Fruit fly (Drosophila melanogaster) Kc167 (cell line): ENCODE results near the gene TyrRS.

Source experiments
- Myc ChIP-seq: fragments of >200 bp; optimal IDR thresholded peaks from 2 replicates; lab custom pipeline; 2017; ENCODE audit warnings: missing external identifiers
- psq ChIP-seq: fragments of >200 bp; optimal IDR thresholded peaks from 2 replicates; lab custom pipeline; 2017; ENCODE audit warnings: missing external identifiers

TyrRS gene

DNA sequence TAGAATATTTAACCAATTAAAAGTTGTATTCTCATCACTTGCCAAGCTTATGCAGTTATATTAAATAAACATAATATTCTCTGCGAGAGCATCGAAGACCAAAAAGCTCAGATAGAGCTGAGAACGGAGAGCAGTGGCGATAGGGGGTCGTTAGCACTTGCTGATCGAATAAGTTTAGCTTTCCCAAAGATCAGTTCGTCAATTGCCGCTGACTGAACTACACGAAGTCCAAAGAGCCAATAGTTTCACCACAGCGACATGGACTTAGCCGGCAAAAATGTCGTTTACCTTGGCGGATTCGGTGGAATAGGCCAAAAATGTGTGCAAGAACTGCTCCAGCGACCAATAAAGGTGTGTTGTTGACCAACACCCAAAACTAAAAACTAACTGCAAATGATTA is 50.9 kb downstream of the TyrRS start, which contains the start of gene CG4842:
Gene CG4842, plus strand, starts transcription at position 191 of the 400 bp plus-strand sequence.
- TF ChIP-seq psq (lab: Kevin White, UChicago) (no peak), Myc (lab: Kevin White, UChicago) (no peak)
